Worm (Caenorhabditis elegans): ENCODE data around the gene ser-7.
A peak's percentile ranks its signal among the peaks of the same experiment; 100 is the strongest.

Gene ser-7

DNA sequence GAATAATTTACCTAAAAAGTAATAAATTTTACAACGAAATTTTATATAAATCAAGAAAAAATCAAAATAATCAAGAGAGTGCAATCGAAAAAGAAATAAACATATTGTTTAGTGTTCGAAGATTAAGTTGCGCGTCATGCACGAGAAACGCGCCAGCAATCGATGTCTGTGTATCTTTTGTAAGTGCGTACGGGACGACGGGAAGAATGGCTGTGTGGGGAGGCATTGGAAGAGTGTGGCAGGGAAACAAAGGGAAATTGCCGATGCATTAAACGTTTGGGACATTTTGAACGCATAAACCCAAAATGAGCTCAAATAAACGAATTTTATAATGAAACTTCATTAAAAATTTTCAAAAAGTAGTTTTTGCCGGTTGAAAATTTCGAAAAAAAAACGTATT lies 13.8 kb downstream of the ser-7 start, which contains the start of gene immt-1 (continued):
- TF ChIP-seq vab-15 (tag; optimal IDR thresholded peaks at IDR 0.05), result no peak
- peak; percentile 55 for TF ChIP-seq nhr-90 (tag; optimal IDR thresholded peaks at IDR 0.05; ENCODE audit: poor library complexity)
- TF ChIP-seq fkh-4 (tag; optimal IDR thresholded peaks at IDR 0.05; ENCODE audit: borderline replicate concordance), result no peak
- TF ChIP-seq F16B12.6 (tag; optimal IDR thresholded peaks at IDR 0.05), result peak; percentile 52
- no peak for TF ChIP-seq unc-130 (tag; optimal IDR thresholded peaks at IDR 0.05)
- no peak for TF ChIP-seq blmp-1 (tag; optimal IDR thresholded peaks at IDR 0.05)
- TF ChIP-seq elt-3 (tag; optimal IDR thresholded peaks at IDR 0.05), result peak in 2 of 6 experiments; percentile 7 to 62
- TF ChIP-seq unc-98 (GFP tag; IDR thresholded peaks at IDR 0.05), result no peak
- peak; percentile 67 for TF ChIP-seq nhr-19 (GFP tag; conservative IDR thresholded peaks at IDR 0.05)
- TF ChIP-seq ama-1 (optimal IDR thresholded peaks at IDR 0.05), result no peak
- TF ChIP-seq swsn-7 (tag; optimal IDR thresholded peaks at IDR 0.05), result peak; percentile 77
- TF ChIP-seq pax-3 (tag; optimal IDR thresholded peaks at IDR 0.05), result no peak
- TF ChIP-seq zag-1 (tag; optimal IDR thresholded peaks at IDR 0.05), result no peak
- peak; percentile 74 for TF ChIP-seq jun-1 (tag; optimal IDR thresholded peaks at IDR 0.05)
- TF ChIP-seq ceh-88 (GFP tag; IDR thresholded peaks at IDR 0.05), result no peak
- no peak for TF ChIP-seq Y116A8C.19 (tag; optimal IDR thresholded peaks at IDR 0.05; ENCODE audit: borderline replicate concordance)
- TF ChIP-seq mef-2 (tag; optimal IDR thresholded peaks at IDR 0.05), result no peak
- peak; percentile 96 for TF ChIP-seq skn-1 (tag; optimal IDR thresholded peaks at IDR 0.05)
- peak; percentile 48 for TF ChIP-seq unc-86 (tag; optimal IDR thresholded peaks at IDR 0.05)
- TF ChIP-seq dsc-1 (tag; optimal IDR thresholded peaks at IDR 0.05), result peak; percentile 69
- TF ChIP-seq hlh-4 (tag; optimal IDR thresholded peaks at IDR 0.05), result no peak
- no peak for TF ChIP-seq efl-3 (GFP tag; optimal IDR thresholded peaks at IDR 0.05)
- 0 out of 2 replicates have a peak, but pooled peaks have one; percentile 5 for TF ChIP-seq grh-1 (GFP tag; IDR thresholded peaks at IDR 0.05)
- TF ChIP-seq ces-1 (GFP tag; optimal IDR thresholded peaks at IDR 0.05), result no peak
- no peak for TF ChIP-seq lin-39 (tag; optimal IDR thresholded peaks at IDR 0.05)
- TF ChIP-seq sox-4 (tag; optimal IDR thresholded peaks at IDR 0.05), result no peak
- TF ChIP-seq nhr-85 (tag), result peak; percentile 65
- peak; percentile 83 to 93 for TF ChIP-seq lsy-2 (tag; optimal IDR thresholded peaks at IDR 0.05)
- peak; percentile 94 for TF ChIP-seq C04F5.9 (tag; optimal IDR thresholded peaks at IDR 0.05)
- peak in 1 of 2 experiments; percentile 54 for TF ChIP-seq mdl-1 (tag; optimal IDR thresholded peaks at IDR 0.05)
- no peak for TF ChIP-seq C34B4.2 (tag; optimal IDR thresholded peaks at IDR 0.05)
- peak; percentile 73 for TF ChIP-seq nhr-47 (tag; optimal IDR thresholded peaks at IDR 0.05)
- TF ChIP-seq hlh-17 (GFP tag; optimal IDR thresholded peaks at IDR 0.05; ENCODE audit: borderline replicate concordance), result no peak
- TF ChIP-seq egl-27 (tag; optimal IDR thresholded peaks at IDR 0.05), result no peak
- TF ChIP-seq egl-13 (tag; optimal IDR thresholded peaks at IDR 0.05), result peak; percentile 19
- peak; percentile 78 for TF ChIP-seq fkh-8 (tag; optimal IDR thresholded peaks at IDR 0.05)
- no peak for TF ChIP-seq tlp-1 (tag; optimal IDR thresholded peaks at IDR 0.05)
- TF ChIP-seq unc-30 (tag; optimal IDR thresholded peaks at IDR 0.05), result no peak

- no peak for TF ChIP-seq ztf-11 (tag; optimal IDR thresholded peaks at IDR 0.05)
- TF ChIP-seq vab-15 (tag; optimal IDR thresholded peaks at IDR 0.05), result no peak
- TF ChIP-seq nhr-28 (tag; optimal IDR thresholded peaks at IDR 0.05), result no peak
- TF ChIP-seq nhr-76 (tag; optimal IDR thresholded peaks at IDR 0.05), result no peak
- peak; percentile 48 for TF ChIP-seq blmp-1 (tag; optimal IDR thresholded peaks at IDR 0.05)
- no peak for TF ChIP-seq lin-15B (tag; optimal IDR thresholded peaks at IDR 0.05)
- TF ChIP-seq egl-13 (tag; optimal IDR thresholded peaks at IDR 0.05), result peak; percentile 56
- no peak for TF ChIP-seq tlp-1 (tag; optimal IDR thresholded peaks at IDR 0.05)
- peak; percentile 57 for TF ChIP-seq unc-86 (tag; optimal IDR thresholded peaks at IDR 0.05)
- TF ChIP-seq mep-1 (tag; optimal IDR thresholded peaks at IDR 0.05), result peak; percentile 69
- TF ChIP-seq ces-1 (GFP tag; optimal IDR thresholded peaks at IDR 0.05), result no peak
- no peak for TF ChIP-seq pag-3 (tag; optimal IDR thresholded peaks at IDR 0.05; ENCODE audit: borderline replicate concordance, insufficient read depth)
- peak; percentile 97 for TF ChIP-seq skn-1 (tag; optimal IDR thresholded peaks at IDR 0.05)
- TF ChIP-seq lin-39 (tag; optimal IDR thresholded peaks at IDR 0.05), result peak; percentile 24
- TF ChIP-seq unc-30 (tag; optimal IDR thresholded peaks at IDR 0.05), result no peak
- peak; percentile 57 for TF ChIP-seq irx-1 (tag; optimal IDR thresholded peaks at IDR 0.05)
- TF ChIP-seq pqm-1 (tag; optimal IDR thresholded peaks at IDR 0.05), result no peak
- peak; percentile 54 for TF ChIP-seq C16A3.4 (tag; optimal IDR thresholded peaks at IDR 0.05)
- TF ChIP-seq ceh-8 (GFP tag; optimal IDR thresholded peaks at IDR 0.05), result no peak
- TF ChIP-seq lir-3 (tag; optimal IDR thresholded peaks at IDR 0.05; ENCODE audit: poor library complexity), result peak; percentile 11
- peak; percentile 51 for TF ChIP-seq nhr-90 (tag; optimal IDR thresholded peaks at IDR 0.05; ENCODE audit: poor library complexity)
- peak; percentile 42 for TF ChIP-seq fkh-4 (tag; optimal IDR thresholded peaks at IDR 0.05; ENCODE audit: borderline replicate concordance)
- TF ChIP-seq ceh-82 (tag; optimal IDR thresholded peaks at IDR 0.05), result peak; percentile 62 to 85 (median 76)
- TF ChIP-seq aha-1 (tag; optimal IDR thresholded peaks at IDR 0.05), result no peak
These were observed 15.3 kb downstream of the ser-7 start, which contains the start of gene T14G11.1 for ce11 chrX:2688583-2689220. T14G11.1 (plus strand) TSS chrX:2688990.

All from whole organism, L1 larva.